Worm (Caenorhabditis elegans) whole organism, young adult: ENCODE results near the gene clec-182.

Source experiments
- B0019.2 ChIP-seq: fragments of 200-800 bp; sonication (Bioruptor generic); conservative IDR thresholded peaks from 2 replicates; pipeline ENCODE4 v1.3.6; 2022; ENCODE audit warnings: missing genetic modification reagents, missing genetic modification characterization, missing compliant biosample characterization
- D2030.7 ChIP-seq: fragments of 200-800 bp; sonication (Bioruptor generic); IDR thresholded peaks from 2 replicates; pipeline ENCODE4 v1.3.6; 2022; ENCODE audit warnings: missing genetic modification reagents, missing genetic modification characterization, missing compliant biosample characterization
- F10E7.11 ChIP-seq: sonication (generic microtip); optimal IDR thresholded peaks from 2 replicates; lab custom pipeline; 2017; ENCODE audit warnings: mild to moderate bottlenecking, missing genetic modification characterization, moderate library complexity, missing compliant biosample characterization
- F22D6.2 ChIP-seq: sonication (generic microtip); optimal IDR thresholded peaks from 2 replicates; lab custom pipeline; 2016; ENCODE audit warnings: mild to moderate bottlenecking, missing genetic modification characterization, missing compliant biosample characterization
- F33H1.4 ChIP-seq: fragments of 200-800 bp; sonication (Bioruptor generic); IDR thresholded peaks from 2 replicates; pipeline ENCODE4 v1.3.6; 2022; ENCODE audit warnings: missing genetic modification reagents, missing genetic modification characterization, missing compliant biosample characterization
- F52B5.7 ChIP-seq: sonication (generic microtip); optimal IDR thresholded peaks from 2 replicates; lab custom pipeline; 2016; ENCODE audit warnings: mild to moderate bottlenecking, missing genetic modification characterization, missing compliant biosample characterization
- F55B11.4 ChIP-seq: sonication (generic microtip); optimal IDR thresholded peaks from 2 replicates; lab custom pipeline; 2016; ENCODE audit warnings: missing compliant biosample characterization, missing genetic modification characterization, borderline replicate concordance; ENCODE audit not compliant: insufficient read depth
- T26A5.8 ChIP-seq: sonication (generic microtip); optimal IDR thresholded peaks from 2 replicates; lab custom pipeline; 2016; ENCODE audit warnings: missing genetic modification characterization, missing compliant biosample characterization
- Y53F4B.3 ChIP-seq: fragments of 200-800 bp; sonication (Bioruptor generic); IDR thresholded peaks from 2 replicates; pipeline ENCODE4 v1.3.6; 2022; ENCODE audit warnings: missing genetic modification reagents, missing genetic modification characterization, missing compliant biosample characterization
- Y95B8A.8 ChIP-seq: fragments of 200-800 bp; sonication (Bioruptor generic); IDR thresholded peaks from 2 replicates; pipeline ENCODE4 v1.3.6; 2022; ENCODE audit warnings: missing genetic modification reagents, missing genetic modification characterization, missing compliant biosample characterization
- ZK185.1 ChIP-seq: sonication (generic microtip); optimal IDR thresholded peaks from 2 replicates; lab custom pipeline; 2016; ENCODE audit warnings: mild to moderate bottlenecking, missing genetic modification characterization, missing compliant biosample characterization; ENCODE audit not compliant: poor library complexity, severe bottlenecking
- aptf-3 ChIP-seq: fragments of 200-800 bp; sonication (Bioruptor generic); IDR thresholded peaks from 2 replicates; pipeline ENCODE4 v1.3.6; 2022; ENCODE audit warnings: missing genetic modification characterization, missing compliant biosample characterization
- athp-1 ChIP-seq: sonication (generic microtip); optimal IDR thresholded peaks from 2 replicates; lab custom pipeline; 2017; ENCODE audit warnings: mild to moderate bottlenecking, missing genetic modification characterization, missing compliant biosample characterization
- ccch-3 ChIP-seq: fragments of 200-800 bp; sonication (Bioruptor generic); optimal IDR thresholded peaks from 2 replicates; lab custom pipeline; 2018; ENCODE audit warnings: mild to moderate bottlenecking, missing genetic modification characterization, missing compliant biosample characterization
- cebp-1 ChIP-seq, 2 experiments: fragments of 200-800 bp in 1 of 2; sonication (Bioruptor generic) in 1 of 2; sonication (generic microtip) in 1 of 2; IDR thresholded peaks in 1 of 2; optimal IDR thresholded peaks in 1 of 2; 2 replicates each; pipeline versions ENCODE4 v1.3.6 to Lab custom; 2017 to 2022; ENCODE audit warnings: missing compliant biosample characterization in 2 of 2, missing genetic modification characterization in 2 of 2, mild to moderate bottlenecking in 1 of 2, missing genetic modification reagents in 1 of 2, moderate library complexity in 1 of 2
- cebp-2 ChIP-seq: fragments of 200-800 bp; sonication (Bioruptor generic); IDR thresholded peaks from 2 replicates; pipeline ENCODE4 v1.3.6; 2022; ENCODE audit warnings: missing genetic modification characterization, missing compliant biosample characterization
- chd-7 ChIP-seq: sonication (generic microtip); optimal IDR thresholded peaks from 2 replicates; lab custom pipeline; 2016; ENCODE audit warnings: mild to moderate bottlenecking, missing genetic modification characterization, moderate library complexity, missing compliant biosample characterization
- dpl-1 ChIP-seq: fragments of 150-350 bp; optimal IDR thresholded peaks from 2 replicates; lab custom pipeline; 2014; ENCODE audit warnings: missing biosample characterization, missing genetic modification reagents, missing genetic modification characterization
- efl-1 ChIP-seq: fragments of 150-350 bp; optimal IDR thresholded peaks from 2 replicates; lab custom pipeline; 2014; ENCODE audit warnings: missing biosample characterization, missing genetic modification reagents, missing genetic modification characterization
- egl-18 ChIP-seq: fragments of 200-800 bp; sonication (Bioruptor generic); IDR thresholded peaks from 2 replicates; pipeline ENCODE4 v1.3.6; 2022; ENCODE audit warnings: missing genetic modification reagents, missing genetic modification characterization, missing compliant biosample characterization
- hmg-1.2 ChIP-seq: fragments of 200-800 bp; sonication (Bioruptor generic); IDR thresholded peaks from 2 replicates; pipeline ENCODE4 v1.3.6; 2022; ENCODE audit warnings: missing genetic modification reagents, missing genetic modification characterization, missing compliant biosample characterization
- let-526 ChIP-seq: fragments of 200-800 bp; sonication (Bioruptor generic); IDR thresholded peaks from 2 replicates; pipeline ENCODE4 v1.3.6; 2022; ENCODE audit warnings: missing genetic modification reagents, missing genetic modification characterization, missing compliant biosample characterization
- lin-35 ChIP-seq, 3 experiments: fragments of 150-350 bp in 2 of 3; sonication (generic microtip) in 1 of 3; optimal IDR thresholded peaks; 2 replicates each; lab custom pipeline; 2014 to 2018; ENCODE audit warnings: missing biosample characterization in 3 of 3, missing genetic modification characterization in 3 of 3, missing genetic modification reagents in 3 of 3
- madf-10 ChIP-seq: sonication (generic microtip); optimal IDR thresholded peaks from 2 replicates; lab custom pipeline; 2016; ENCODE audit warnings: mild to moderate bottlenecking, missing genetic modification characterization, missing compliant biosample characterization
- mes-4 ChIP-seq: sonication (generic microtip); optimal IDR thresholded peaks from 2 replicates; lab custom pipeline; 2016; ENCODE audit warnings: missing genotype, missing genetic modification characterization, missing compliant biosample characterization
- nhr-80 ChIP-seq: sonication (generic microtip); optimal IDR thresholded peaks from 2 replicates; lab custom pipeline; 2016; ENCODE audit warnings: missing genetic modification characterization, missing compliant biosample characterization
- pha-4 ChIP-seq: fragments of 150-350 bp; sonication (generic microtip); optimal IDR thresholded peaks from 2 replicates; lab custom pipeline; 2014; ENCODE audit warnings: missing biosample characterization, missing genetic modification reagents, missing genetic modification characterization
- sdz-38 ChIP-seq: sonication (generic microtip); optimal IDR thresholded peaks from 2 replicates; lab custom pipeline; 2016; ENCODE audit warnings: missing genotype, missing genetic modification characterization, missing compliant biosample characterization
- sea-2 ChIP-seq: fragments of 200-800 bp; sonication (Bioruptor generic); IDR thresholded peaks from 2 replicates; pipeline ENCODE4 v1.3.6; 2022; ENCODE audit warnings: missing genetic modification characterization, missing compliant biosample characterization
- snpc-1.1 ChIP-seq: sonication (generic microtip); optimal IDR thresholded peaks from 2 replicates; lab custom pipeline; 2017; ENCODE audit warnings: missing genetic modification characterization, mild to moderate bottlenecking, missing compliant biosample characterization, antibody characterized with exemption, moderate library complexity, missing genotype, missing genetic modification reagents; ENCODE audit not compliant: insufficient read depth
- snpc-4 ChIP-seq, 5 experiments: fragments of 150-350 bp in 1 of 5; sonication (generic microtip) in 4 of 5; optimal IDR thresholded peaks; 2 replicates each; lab custom pipeline; 2014 to 2018; ENCODE audit warnings: missing genetic modification characterization in 5 of 5, missing biosample characterization in 3 of 5, antibody characterized with exemption in 2 of 5, mild to moderate bottlenecking in 2 of 5, missing compliant biosample characterization in 2 of 5, missing genotype in 2 of 5, moderate library complexity in 2 of 5, missing genetic modification reagents in 1 of 5
- sptf-2 ChIP-seq: fragments of 200-800 bp; sonication (Bioruptor generic); optimal IDR thresholded peaks from 2 replicates; lab custom pipeline; 2018; ENCODE audit warnings: mild to moderate bottlenecking, missing genetic modification characterization, missing compliant biosample characterization
- tbp1 ChIP-seq: fragments of 200-800 bp; sonication (Bioruptor generic); optimal IDR thresholded peaks from 2 replicates; lab custom pipeline; 2018; ENCODE audit warnings: mild to moderate bottlenecking, missing genetic modification characterization, missing compliant biosample characterization
- tbx-9 ChIP-seq: sonication (generic microtip); optimal IDR thresholded peaks from 2 replicates; lab custom pipeline; 2016; ENCODE audit warnings: borderline replicate concordance, missing genetic modification characterization, inconsistent platforms, missing compliant biosample characterization
- ztf-6 ChIP-seq: fragments of 200-800 bp; sonication (Bioruptor generic); IDR thresholded peaks from 2 replicates; pipeline ENCODE4 v1.3.6; 2022; ENCODE audit warnings: missing genetic modification reagents, missing genetic modification characterization, missing compliant biosample characterization

The clec-182 gene

ce11 chrIV:8758620-8759019 lies 39.5 kb downstream of the clec-182 start:
- TF ChIP-seq madf-10 (peak; percentile 99), ccch-3 (GFP tag; lab: Kevin White, UChicago) (no peak), F55B11.4 (tag; lab: Kevin White, UChicago) (no peak), Y53F4B.3 (GFP tag; lab: Robert Waterston, UW) (no peak), hmg-1.2 (peak; percentile 47; the same call in 1 of the 2 replicates), sptf-2 (no peak), snpc-4 (GFP tag; optimal IDR thresholded peaks at IDR 0.05; lab: Kevin White, UChicago) (no peak), snpc-4 (tag; optimal IDR thresholded peaks at IDR 0.05; lab: Kevin White, UChicago) (no peak), snpc-1.1 (no peak), T26A5.8 (tag; lab: Kevin White, UChicago) (no peak), D2030.7 (GFP tag; lab: Robert Waterston, UW) (no peak), dpl-1 (no peak), sea-2 (no peak), F33H1.4 (GFP tag; lab: Robert Waterston, UW) (no peak), B0019.2 (GFP tag; lab: Robert Waterston, UW) (no peak), sdz-38 (tag; lab: Kevin White, UChicago) (no peak)

ce11 chrIV:8757729-8758128 lies 40.4 kb downstream of the clec-182 start:
- no peak for TF ChIP-seq athp-1 (tag; lab: Kevin White, UChicago)
- TF ChIP-seq chd-7 (tag; lab: Kevin White, UChicago) = no peak
- no peak for TF ChIP-seq tbp1
- no peak for TF ChIP-seq pha-4 (tag; lab: Kevin White, UChicago)
- TF ChIP-seq nhr-80 (tag; lab: Kevin White, UChicago) = peak; percentile 74
- no peak for TF ChIP-seq lin-35 (GFP tag; optimal IDR thresholded peaks at IDR 0.05; lab: Kevin White, UChicago)
- TF ChIP-seq let-526 = no peak
- TF ChIP-seq madf-10 = peak; percentile 83

ce11 chrIV:8754727-8755126 lies 43.4 kb downstream of the clec-182 start, which contains the start of gene elli-1:
elli-1 (minus strand) TSS chrIV:8754827.
- TF ChIP-seq F10E7.11 (tag; lab: Kevin White, UChicago) (no peak), mes-4 (tag; lab: Kevin White, UChicago) (no peak), F22D6.2 (tag; lab: Kevin White, UChicago) (no peak), efl-1 (GFP tag; lab: Kevin White, UChicago) (peak; percentile 53), cebp-1 (GFP tag; IDR thresholded peaks at IDR 0.05; lab: Robert Waterston, UW) (no peak), cebp-1 (tag; optimal IDR thresholded peaks at IDR 0.05; lab: Kevin White, UChicago) (no peak), tbx-9 (no peak), cebp-2 (GFP tag; lab: Robert Waterston, UW) (no peak), egl-18 (GFP tag; lab: Robert Waterston, UW) (no peak), Y53F4B.3 (GFP tag; lab: Robert Waterston, UW) (no peak), sea-2 (no peak), ztf-6 (GFP tag; lab: Robert Waterston, UW) (no peak), Y95B8A.8 (GFP tag; lab: Robert Waterston, UW) (no peak), dpl-1 (peak; percentile 16), snpc-4 (GFP tag; optimal IDR thresholded peaks at IDR 0.05; lab: Kevin White, UChicago) (no peak), snpc-4 (tag; optimal IDR thresholded peaks at IDR 0.05; lab: Kevin White, UChicago) (no peak), F52B5.7 (tag; lab: Kevin White, UChicago) (no peak), aptf-3 (GFP tag; lab: Robert Waterston, UW) (no peak), ZK185.1 (tag; lab: Kevin White, UChicago) (no peak)
- TF ChIP-seq, all 124 proteins: peak for 2
